Worm (Caenorhabditis elegans): ENCODE measurements around the gene srh-136.

DNA sequence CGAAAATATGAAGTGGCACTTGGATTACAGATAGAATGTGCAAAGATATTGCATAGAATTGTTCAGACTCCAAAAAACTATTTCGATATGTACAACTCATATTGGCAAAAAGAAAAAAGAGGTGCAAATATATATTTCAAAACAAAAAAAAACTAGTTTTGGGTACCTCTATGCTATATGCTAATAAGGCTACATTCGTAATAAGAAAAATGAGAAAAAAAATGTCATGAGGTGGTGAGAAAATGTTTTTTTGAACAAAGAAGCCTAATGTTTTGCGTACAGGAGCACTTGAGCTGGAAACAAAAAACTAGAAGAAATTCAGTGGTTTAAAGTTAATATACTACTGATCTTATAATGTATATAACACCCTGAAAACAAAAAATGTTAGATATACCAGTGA is 36.5 kb downstream of the srh-136 start, which contains the start of gene srh-142:
- TF ChIP-seq ZK546.5 (tag; optimal IDR thresholded peaks at IDR 0.05), result no peak
- no peak for TF ChIP-seq nhr-25 (tag; optimal IDR thresholded peaks at IDR 0.05; ENCODE audit: borderline replicate concordance, insufficient read depth)
- TF ChIP-seq skn-1 (tag; optimal IDR thresholded peaks at IDR 0.05), result no peak
- TF ChIP-seq nhr-76 (tag; optimal IDR thresholded peaks at IDR 0.05), result no peak
- TF ChIP-seq lin-38 (GFP tag; IDR thresholded peaks at IDR 0.05), result no peak
- TF ChIP-seq Y5F2A.4 (GFP tag; optimal IDR thresholded peaks at IDR 0.05), result no peak
- TF ChIP-seq mdl-1 (tag; optimal IDR thresholded peaks at IDR 0.05), result no peak
- TF ChIP-seq mdt-29 (GFP tag; IDR thresholded peaks at IDR 0.05), result no peak
- TF ChIP-seq lim-7 (GFP tag; IDR thresholded peaks at IDR 0.05), result no peak
- no peak for TF ChIP-seq nhr-6 (tag; optimal IDR thresholded peaks at IDR 0.05)
- TF ChIP-seq pha-4 (GFP tag; IDR thresholded peaks at IDR 0.05), result no peak
- TF ChIP-seq pha-4 (tag; optimal IDR thresholded peaks at IDR 0.05), result no peak
- TF ChIP-seq nhr-28 (tag; optimal IDR thresholded peaks at IDR 0.05), result no peak

All from whole organism, L4 larva.